Worm (Caenorhabditis elegans) whole organism, young adult: ENCODE measurements around the gene F08F8.6.

ENCODE experiments used
- B0019.2 ChIP-seq: fragments of 200-800 bp; sonication (Bioruptor generic); conservative IDR thresholded peaks from 2 replicates; pipeline ENCODE4 v1.3.6; 2022; ENCODE audit warnings: missing genetic modification reagents, missing genetic modification characterization, missing compliant biosample characterization
- B0035.1 ChIP-seq: sonication (generic microtip); optimal IDR thresholded peaks from 2 replicates; lab custom pipeline; 2016; ENCODE audit warnings: missing genetic modification characterization, mild to moderate bottlenecking, missing compliant biosample characterization, missing genotype, missing genetic modification reagents
- B0336.3 ChIP-seq: fragments of 200-800 bp; sonication (Bioruptor generic); IDR thresholded peaks from 2 replicates; pipeline ENCODE4 v1.3.6; 2022; ENCODE audit warnings: missing genetic modification characterization, missing compliant biosample characterization
- C17E4.6 ChIP-seq: fragments of 200-800 bp; sonication (Bioruptor generic); IDR thresholded peaks from 2 replicates; pipeline ENCODE4 v1.3.6; 2022; ENCODE audit warnings: missing genetic modification reagents, missing genetic modification characterization, missing compliant biosample characterization
- D2030.7 ChIP-seq: fragments of 200-800 bp; sonication (Bioruptor generic); IDR thresholded peaks from 2 replicates; pipeline ENCODE4 v1.3.6; 2022; ENCODE audit warnings: missing genetic modification reagents, missing genetic modification characterization, missing compliant biosample characterization
- F23B12.7 ChIP-seq: sonication (generic microtip); optimal IDR thresholded peaks from 2 replicates; lab custom pipeline; 2017; ENCODE audit warnings: missing genetic modification characterization, mild to moderate bottlenecking, missing compliant biosample characterization, antibody characterized with exemption, moderate library complexity; ENCODE audit not compliant: insufficient read depth
- F33H1.4 ChIP-seq: fragments of 200-800 bp; sonication (Bioruptor generic); IDR thresholded peaks from 2 replicates; pipeline ENCODE4 v1.3.6; 2022; ENCODE audit warnings: missing genetic modification reagents, missing genetic modification characterization, missing compliant biosample characterization
- F49E8.2 ChIP-seq: sonication (generic microtip); optimal IDR thresholded peaks from 3 replicates; lab custom pipeline; 2017; ENCODE audit warnings: missing genetic modification characterization, mild to moderate bottlenecking, missing compliant biosample characterization, antibody characterized with exemption, moderate library complexity; ENCODE audit not compliant: insufficient read depth
- Y53G8AR.9 ChIP-seq: fragments of 200-800 bp; sonication (Bioruptor generic); conservative IDR thresholded peaks from 2 replicates; pipeline ENCODE4 v1.3.6; 2022; ENCODE audit warnings: missing genetic modification reagents, missing genetic modification characterization, missing compliant biosample characterization
- Y79H2A.3 ChIP-seq: fragments of 200-800 bp; sonication (Bioruptor generic); conservative IDR thresholded peaks from 2 replicates; pipeline ENCODE4 v1.3.6; 2022; ENCODE audit warnings: missing genetic modification reagents, missing genetic modification characterization, missing compliant biosample characterization
- Y95B8A.8 ChIP-seq: fragments of 200-800 bp; sonication (Bioruptor generic); IDR thresholded peaks from 2 replicates; pipeline ENCODE4 v1.3.6; 2022; ENCODE audit warnings: missing genetic modification reagents, missing genetic modification characterization, missing compliant biosample characterization
- attf-3 ChIP-seq: fragments of 200-800 bp; sonication (Bioruptor generic); conservative IDR thresholded peaks from 2 replicates; pipeline ENCODE4 v1.3.6; 2022; ENCODE audit warnings: missing genetic modification reagents, missing genetic modification characterization, missing compliant biosample characterization
- bed-2 ChIP-seq: fragments of 200-800 bp; sonication (Bioruptor generic); IDR thresholded peaks from 2 replicates; pipeline ENCODE4 v1.3.6; 2022; ENCODE audit warnings: missing genetic modification reagents, missing genetic modification characterization, missing compliant biosample characterization
- cebp-2 ChIP-seq: fragments of 200-800 bp; sonication (Bioruptor generic); IDR thresholded peaks from 2 replicates; pipeline ENCODE4 v1.3.6; 2022; ENCODE audit warnings: missing genetic modification characterization, missing compliant biosample characterization
- ceh-100 ChIP-seq: fragments of 200-800 bp; sonication (Bioruptor generic); IDR thresholded peaks from 2 replicates; pipeline ENCODE4 v1.3.6; 2022; ENCODE audit warnings: missing genetic modification reagents, missing genetic modification characterization, missing compliant biosample characterization
- ceh-58 ChIP-seq: fragments of 200-800 bp; sonication (Bioruptor generic); IDR thresholded peaks from 2 replicates; pipeline ENCODE4 v1.3.6; 2022; ENCODE audit warnings: missing genetic modification characterization, missing compliant biosample characterization
- ceh-79 ChIP-seq: sonication (generic microtip); optimal IDR thresholded peaks from 2 replicates; lab custom pipeline; 2017; ENCODE audit warnings: mild to moderate bottlenecking, missing genetic modification characterization, missing compliant biosample characterization
- ceh-91 ChIP-seq: fragments of 200-800 bp; sonication (Bioruptor generic); IDR thresholded peaks from 2 replicates; pipeline ENCODE4 v1.3.6; 2022; ENCODE audit warnings: missing genetic modification reagents, missing genetic modification characterization, missing compliant biosample characterization
- dpl-1 ChIP-seq: fragments of 150-350 bp; optimal IDR thresholded peaks from 2 replicates; lab custom pipeline; 2014; ENCODE audit warnings: missing biosample characterization, missing genetic modification reagents, missing genetic modification characterization
- efl-1 ChIP-seq: fragments of 150-350 bp; optimal IDR thresholded peaks from 2 replicates; lab custom pipeline; 2014; ENCODE audit warnings: missing biosample characterization, missing genetic modification reagents, missing genetic modification characterization
- egl-18 ChIP-seq: fragments of 200-800 bp; sonication (Bioruptor generic); IDR thresholded peaks from 2 replicates; pipeline ENCODE4 v1.3.6; 2022; ENCODE audit warnings: missing genetic modification reagents, missing genetic modification characterization, missing compliant biosample characterization
- ekl-4 ChIP-seq: fragments of 200-800 bp; sonication (Bioruptor generic); IDR thresholded peaks from 2 replicates; pipeline ENCODE4 v1.3.6; 2022; ENCODE audit warnings: missing genetic modification reagents, missing genetic modification characterization, missing compliant biosample characterization
- hlh-12 ChIP-seq: sonication (generic microtip); optimal IDR thresholded peaks from 2 replicates; lab custom pipeline; 2016; ENCODE audit warnings: missing genetic modification characterization, missing compliant biosample characterization
- hmg-1.2 ChIP-seq: fragments of 200-800 bp; sonication (Bioruptor generic); IDR thresholded peaks from 2 replicates; pipeline ENCODE4 v1.3.6; 2022; ENCODE audit warnings: missing genetic modification reagents, missing genetic modification characterization, missing compliant biosample characterization
- hsf-1 ChIP-seq: fragments of 200-800 bp; sonication (Bioruptor generic); IDR thresholded peaks from 2 replicates; pipeline ENCODE4 v1.3.6; 2022; ENCODE audit warnings: missing genetic modification reagents, missing genetic modification characterization, missing compliant biosample characterization
- let-526 ChIP-seq: fragments of 200-800 bp; sonication (Bioruptor generic); IDR thresholded peaks from 2 replicates; pipeline ENCODE4 v1.3.6; 2022; ENCODE audit warnings: missing genetic modification reagents, missing genetic modification characterization, missing compliant biosample characterization
- lin-40 ChIP-seq: sonication (generic microtip); optimal IDR thresholded peaks from 2 replicates; lab custom pipeline; 2016; ENCODE audit warnings: missing genetic modification characterization, mild to moderate bottlenecking, missing compliant biosample characterization, missing genotype, missing genetic modification reagents
- madf-6 ChIP-seq: fragments of 200-800 bp; sonication (Bioruptor generic); IDR thresholded peaks from 2 replicates; pipeline ENCODE4 v1.3.6; 2022; ENCODE audit warnings: missing genetic modification reagents, missing genetic modification characterization, missing compliant biosample characterization
- madf-8 ChIP-seq: fragments of 200-800 bp; sonication (Bioruptor generic); conservative IDR thresholded peaks from 2 replicates; pipeline ENCODE4 v1.3.6; 2022; ENCODE audit warnings: missing genetic modification reagents, missing genetic modification characterization, missing compliant biosample characterization
- mcd-1 ChIP-seq: fragments of 200-800 bp; sonication (Bioruptor generic); IDR thresholded peaks from 2 replicates; pipeline ENCODE4 v1.3.6; 2022; ENCODE audit warnings: missing genetic modification reagents, missing genetic modification characterization, missing compliant biosample characterization
- mel-28 ChIP-seq: sonication (generic microtip); optimal IDR thresholded peaks from 2 replicates; lab custom pipeline; 2016; ENCODE audit warnings: borderline replicate concordance, mild to moderate bottlenecking, missing genetic modification characterization, missing compliant biosample characterization
- mes-4 ChIP-seq: sonication (generic microtip); optimal IDR thresholded peaks from 2 replicates; lab custom pipeline; 2016; ENCODE audit warnings: missing genotype, missing genetic modification characterization, missing compliant biosample characterization
- nfyb-1 ChIP-seq: fragments of 200-800 bp; sonication (Bioruptor generic); IDR thresholded peaks from 2 replicates; pipeline ENCODE4 v1.3.6; 2022; ENCODE audit warnings: missing genetic modification reagents, missing genetic modification characterization, missing compliant biosample characterization
- nhr-120 ChIP-seq: fragments of 200-800 bp; sonication (Bioruptor generic); IDR thresholded peaks from 2 replicates; pipeline ENCODE4 v1.3.6; 2022; ENCODE audit warnings: missing genetic modification characterization, missing compliant biosample characterization
- nhr-179 ChIP-seq: sonication (generic microtip); optimal IDR thresholded peaks from 2 replicates; lab custom pipeline; 2016; ENCODE audit warnings: mild to moderate bottlenecking, missing genetic modification characterization, missing compliant biosample characterization
- nhr-90 ChIP-seq: sonication (generic microtip); optimal IDR thresholded peaks from 2 replicates; lab custom pipeline; 2016; ENCODE audit warnings: missing genotype, mild to moderate bottlenecking, missing genetic modification characterization, missing compliant biosample characterization
- pbrm-1 ChIP-seq: fragments of 200-800 bp; sonication (Bioruptor generic); IDR thresholded peaks from 2 replicates; pipeline ENCODE4 v1.3.6; 2022; ENCODE audit warnings: missing genetic modification reagents, missing genetic modification characterization, missing compliant biosample characterization
- rcor-1 ChIP-seq: fragments of 200-800 bp; sonication (Bioruptor generic); IDR thresholded peaks from 2 replicates; pipeline ENCODE4 v1.3.6; 2022; ENCODE audit warnings: missing genetic modification reagents, missing genetic modification characterization, missing compliant biosample characterization
- repo-1 ChIP-seq: sonication (generic microtip); optimal IDR thresholded peaks from 2 replicates; lab custom pipeline; 2017; ENCODE audit warnings: mild to moderate bottlenecking, missing genetic modification characterization, missing compliant biosample characterization
- snpc-1.1 ChIP-seq: sonication (generic microtip); optimal IDR thresholded peaks from 2 replicates; lab custom pipeline; 2017; ENCODE audit warnings: missing genetic modification characterization, mild to moderate bottlenecking, missing compliant biosample characterization, antibody characterized with exemption, moderate library complexity, missing genotype, missing genetic modification reagents; ENCODE audit not compliant: insufficient read depth
- snpc-1.3 ChIP-seq: sonication (generic microtip); optimal IDR thresholded peaks from 2 replicates; lab custom pipeline; 2017; ENCODE audit warnings: missing genetic modification characterization, mild to moderate bottlenecking, missing compliant biosample characterization, antibody characterized with exemption, moderate library complexity, missing genotype, missing genetic modification reagents; ENCODE audit not compliant: insufficient read depth
- tbp1 ChIP-seq: fragments of 200-800 bp; sonication (Bioruptor generic); optimal IDR thresholded peaks from 2 replicates; lab custom pipeline; 2018; ENCODE audit warnings: mild to moderate bottlenecking, missing genetic modification characterization, missing compliant biosample characterization
- tbx-9 ChIP-seq: sonication (generic microtip); optimal IDR thresholded peaks from 2 replicates; lab custom pipeline; 2016; ENCODE audit warnings: borderline replicate concordance, missing genetic modification characterization, inconsistent platforms, missing compliant biosample characterization
- xnd-1 ChIP-seq: sonication (generic microtip); optimal IDR thresholded peaks from 2 replicates; lab custom pipeline; 2016; ENCODE audit warnings: missing genotype, missing genetic modification reagents, missing genetic modification characterization, missing compliant biosample characterization
- ztf-18 ChIP-seq: sonication (generic microtip); optimal IDR thresholded peaks from 2 replicates; lab custom pipeline; 2016; ENCODE audit warnings: missing genotype, mild to moderate bottlenecking, missing genetic modification characterization, missing compliant biosample characterization
- ztf-28 ChIP-seq: fragments of 200-800 bp; sonication (Bioruptor generic); IDR thresholded peaks from 2 replicates; pipeline ENCODE4 v1.3.6; 2022; ENCODE audit warnings: missing genetic modification reagents, missing genetic modification characterization, missing compliant biosample characterization

F08F8.6 gene

DNA sequence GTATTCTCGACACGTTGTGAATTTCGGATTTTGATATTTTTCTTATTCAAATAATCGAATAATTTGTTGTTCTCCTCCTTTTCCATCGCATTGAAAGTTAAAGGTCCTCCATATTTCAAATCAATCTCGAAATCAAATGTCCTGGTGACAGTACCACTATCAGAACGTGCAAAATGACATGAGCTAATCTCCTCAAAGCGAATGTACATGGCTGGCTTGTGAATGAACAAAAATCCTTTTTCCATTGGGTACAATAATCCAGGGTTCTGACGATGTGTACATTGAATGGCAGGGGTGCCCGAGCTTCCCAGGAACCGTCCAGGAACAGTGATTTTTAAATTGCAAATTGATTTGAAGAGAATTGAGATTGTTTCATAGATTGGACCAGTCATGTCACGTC lies 36.6 kb downstream of the F08F8.6 start:
- TF ChIP-seq bed-2 (GFP tag; lab: Robert Waterston, UW): no peak

DNA sequence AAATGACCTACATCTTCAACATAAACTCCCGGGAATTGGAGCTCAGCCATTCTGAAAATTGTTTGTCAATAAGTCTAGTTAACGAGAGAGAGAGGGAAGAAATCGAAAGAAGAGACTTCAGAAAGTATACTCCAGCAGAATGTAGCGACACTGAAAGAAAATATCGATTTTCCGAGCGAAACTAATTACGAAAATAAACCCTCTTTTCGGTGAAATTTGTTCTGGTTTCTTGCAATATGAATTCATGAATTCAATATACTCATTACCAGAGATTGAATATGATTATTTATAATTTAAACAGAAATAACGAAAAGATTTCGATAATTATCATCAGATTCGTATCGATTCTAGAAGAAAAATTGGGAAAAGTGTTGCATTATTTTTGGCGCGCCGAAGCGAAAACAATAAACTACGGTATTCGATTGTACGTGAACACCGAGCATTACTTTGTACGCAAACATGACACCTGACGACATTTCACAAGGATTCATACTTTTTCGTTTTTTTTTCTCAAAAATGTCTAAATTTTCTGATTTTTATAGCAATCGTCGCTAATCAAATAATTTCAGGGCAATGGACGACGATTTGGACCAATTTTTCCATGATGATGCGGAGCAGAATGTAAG lies 38.2 kb downstream of the F08F8.6 start, which contains the start of the genes hmg-4 and T20B12.3:
Gene hmg-4 (minus strand): TSS at position 51 of the 626 bp plus-strand sequence.
Gene T20B12.3 (plus strand): TSS at position 570 of the 626 bp plus-strand sequence.
- TF ChIP-seq lin-40 (no peak), dpl-1 (GFP tag; lab: Kevin White, UChicago) (peak; percentile 70), pbrm-1 (GFP tag; lab: Robert Waterston, UW) (no peak), Y95B8A.8 (GFP tag; lab: Robert Waterston, UW) (0 out of 2 replicates have a peak, but pooled peaks have one; percentile 54), hmg-1.2 (peak; percentile 52; the same call in 1 of the 2 replicates), C17E4.6 (GFP tag; lab: Robert Waterston, UW) (no peak), F23B12.7 (tag; lab: Kevin White, UChicago) (peak; percentile 54), B0035.1 (no peak), B0336.3 (GFP tag; lab: Robert Waterston, UW) (no peak), xnd-1 (peak; percentile 50), D2030.7 (GFP tag; lab: Robert Waterston, UW) (peak; percentile 69), tbx-9 (tag; lab: Kevin White, UChicago) (no peak), egl-18 (GFP tag; lab: Robert Waterston, UW) (no peak), F49E8.2 (tag; lab: Kevin White, UChicago) (no peak), repo-1 (tag; lab: Kevin White, UChicago) (no peak), ztf-28 (GFP tag; lab: Robert Waterston, UW) (no peak), hsf-1 (GFP tag; lab: Robert Waterston, UW) (peak; percentile 84; the same call in 1 of the 2 replicates), nhr-120 (GFP tag; lab: Robert Waterston, UW) (no peak), cebp-2 (GFP tag; lab: Robert Waterston, UW) (no peak), nhr-179 (tag; lab: Kevin White, UChicago) (no peak), nhr-90 (no peak), mel-28 (tag; lab: Kevin White, UChicago) (no peak), efl-1 (GFP tag; lab: Kevin White, UChicago) (peak; percentile 93), ekl-4 (GFP tag; lab: Robert Waterston, UW) (no peak), ceh-58 (GFP tag; lab: Robert Waterston, UW) (no peak), Y53G8AR.9 (GFP tag; lab: Robert Waterston, UW) (no peak), ceh-100 (GFP tag; lab: Robert Waterston, UW) (no peak), snpc-1.3 (tag; lab: Kevin White, UChicago) (no peak), madf-8 (GFP tag; lab: Robert Waterston, UW) (peak; percentile 44; the same call in 1 of the 2 replicates), rcor-1 (GFP tag; lab: Robert Waterston, UW) (peak; percentile 8; the same call in 1 of the 2 replicates), attf-3 (no peak), hlh-12 (tag; lab: Kevin White, UChicago) (no peak), mcd-1 (no peak), ceh-79 (tag; lab: Kevin White, UChicago) (no peak), B0019.2 (GFP tag; lab: Robert Waterston, UW) (0 out of 2 replicates have a peak, but pooled peaks have one; percentile 36), let-526 (GFP tag; lab: Robert Waterston, UW) (no peak), F33H1.4 (GFP tag; lab: Robert Waterston, UW) (peak; percentile 77), madf-6 (GFP tag; lab: Robert Waterston, UW) (peak; percentile 87), ztf-18 (tag; lab: Kevin White, UChicago) (peak; percentile 44), ceh-91 (GFP tag; lab: Robert Waterston, UW) (peak; percentile 71), nfyb-1 (GFP tag; lab: Robert Waterston, UW) (0 out of 2 replicates have a peak, but pooled peaks have one; percentile 27), snpc-1.1 (tag; lab: Kevin White, UChicago) (peak; percentile 4), tbp1 (GFP tag; lab: Kevin White, UChicago) (peak; percentile 75), Y79H2A.3 (GFP tag; lab: Robert Waterston, UW) (no peak), mes-4 (tag; lab: Kevin White, UChicago) (no peak)
